Worm (Caenorhabditis elegans) whole organism, young adult: ENCODE data around the gene F10E7.11.

Source experiments
- Y53F4B.3 ChIP-seq: fragments of 200-800 bp; sonication (Bioruptor generic); IDR thresholded peaks from 2 replicates; pipeline ENCODE4 v1.3.6; 2022; ENCODE audit warnings: missing genetic modification reagents, missing genetic modification characterization, missing compliant biosample characterization
- Y67H2A.10 ChIP-seq: fragments of 200-800 bp; sonication (Bioruptor generic); conservative IDR thresholded peaks from 2 replicates; pipeline ENCODE4 v1.3.6; 2022; ENCODE audit warnings: missing genetic modification reagents, missing genetic modification characterization, missing compliant biosample characterization
- ceh-40 ChIP-seq: fragments of 200-800 bp; sonication (Bioruptor generic); IDR thresholded peaks from 2 replicates; pipeline ENCODE4 v1.3.6; 2022; ENCODE audit warnings: missing genetic modification characterization, missing compliant biosample characterization
- efl-1 ChIP-seq: fragments of 150-350 bp; optimal IDR thresholded peaks from 2 replicates; lab custom pipeline; 2014; ENCODE audit warnings: missing biosample characterization, missing genetic modification reagents, missing genetic modification characterization
- fkh-3 ChIP-seq: sonication (generic microtip); optimal IDR thresholded peaks from 2 replicates; lab custom pipeline; 2016; ENCODE audit warnings: mild to moderate bottlenecking, missing genetic modification characterization, missing compliant biosample characterization
- lsy-27 ChIP-seq: sonication (generic microtip); optimal IDR thresholded peaks from 2 replicates; lab custom pipeline; 2017; ENCODE audit warnings: missing genetic modification characterization, mild to moderate bottlenecking, missing compliant biosample characterization, antibody characterized with exemption, missing genotype, borderline replicate concordance; ENCODE audit not compliant: insufficient read depth
- pha-4 ChIP-seq: fragments of 150-350 bp; sonication (generic microtip); optimal IDR thresholded peaks from 2 replicates; lab custom pipeline; 2014; ENCODE audit warnings: missing biosample characterization, missing genetic modification reagents, missing genetic modification characterization
- snpc-4 ChIP-seq, 5 experiments: fragments of 150-350 bp in 1 of 5; sonication (generic microtip) in 4 of 5; optimal IDR thresholded peaks; 2 replicates each; lab custom pipeline; 2014 to 2018; ENCODE audit warnings: missing genetic modification characterization in 5 of 5, missing biosample characterization in 3 of 5, antibody characterized with exemption in 2 of 5, mild to moderate bottlenecking in 2 of 5, missing compliant biosample characterization in 2 of 5, missing genotype in 2 of 5, moderate library complexity in 2 of 5, missing genetic modification reagents in 1 of 5
- unc-62 ChIP-seq: fragments of 150-350 bp; optimal IDR thresholded peaks from 2 replicates; lab custom pipeline; 2014; ENCODE audit warnings: missing biosample characterization, missing genetic modification reagents, missing genetic modification characterization

- TF ChIP-seq lsy-27 (tag; lab: Kevin White, UChicago) (no peak), Y53F4B.3 (GFP tag; lab: Robert Waterston, UW) (no peak), fkh-3 (no peak), snpc-4 (GFP tag; optimal IDR thresholded peaks at IDR 0.05; lab: Kevin White, UChicago) (no peak), snpc-4 (tag; optimal IDR thresholded peaks at IDR 0.05; lab: Kevin White, UChicago) (no peak), ceh-40 (no peak), pha-4 (tag; lab: Kevin White, UChicago) (no peak), unc-62 (GFP tag; lab: Kevin White, UChicago) (no peak), efl-1 (no peak), Y67H2A.10 (no peak)
Observed at ce11 chrII:7090852-7091251, 31.8 kb downstream of the F10E7.11 start.
